Worm (Caenorhabditis elegans): ENCODE measurements around the gene kcc-2.

Gene kcc-2

DNA sequence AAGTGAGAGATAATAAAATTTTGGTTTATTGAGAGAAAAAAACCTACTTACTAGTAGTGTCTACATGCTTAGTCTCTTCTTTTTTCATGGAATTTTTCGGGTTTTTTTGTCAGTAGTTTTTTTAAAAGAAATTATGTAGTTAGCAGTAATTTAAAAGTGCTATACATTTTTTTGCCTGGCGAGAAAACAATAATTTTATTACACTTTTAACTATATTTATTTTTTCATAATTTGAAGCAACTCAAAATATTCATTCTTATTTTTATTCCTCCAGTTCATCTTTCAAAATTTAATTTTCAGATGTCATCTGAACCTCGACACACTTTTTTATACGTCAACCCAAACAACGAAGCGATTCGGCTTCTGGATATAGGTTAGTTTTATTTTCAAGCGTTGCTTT lies at the start of gene kcc-2:
Gene kcc-2 (plus strand): TSS at position 301 of the 400 bp plus-strand sequence.
- TF ChIP-seq sem-4 (tag; optimal IDR thresholded peaks at IDR 0.05) (no peak), ztf-1 (GFP tag; conservative IDR thresholded peaks at IDR 0.05) (no peak)

DNA sequence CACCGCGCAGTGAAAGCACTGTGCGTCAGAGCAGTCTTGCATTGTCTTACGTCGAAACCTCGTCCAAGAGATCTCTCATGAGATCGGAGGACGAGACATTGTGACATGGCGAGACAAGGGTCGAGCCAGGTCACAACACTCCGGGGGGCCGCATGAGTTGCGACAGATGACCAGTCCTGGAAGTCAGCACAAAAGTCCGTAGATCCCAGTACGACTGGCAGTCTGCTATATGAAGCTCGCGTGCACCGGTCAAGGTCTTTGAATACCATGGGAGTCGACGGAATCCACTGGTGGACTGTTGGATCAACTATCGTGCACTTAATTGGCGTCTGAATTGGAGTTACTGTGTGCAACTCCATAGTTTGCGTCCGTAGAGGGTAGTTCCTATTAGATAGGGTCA lies 35.1 kb upstream of the kcc-2 start:
- no peak for TF ChIP-seq lin-13 (GFP tag; optimal IDR thresholded peaks at IDR 0.05)
- no peak for TF ChIP-seq lin-39 (tag; optimal IDR thresholded peaks at IDR 0.05)
- TF ChIP-seq ztf-11 (tag; optimal IDR thresholded peaks at IDR 0.05), result no peak
- no peak for TF ChIP-seq nhr-129 (tag; optimal IDR thresholded peaks at IDR 0.05)
- no peak for TF ChIP-seq elt-3 (tag; optimal IDR thresholded peaks at IDR 0.05)
- TF ChIP-seq sma-9 (GFP tag; optimal IDR thresholded peaks at IDR 0.05), result no peak
- no peak for TF ChIP-seq sma-9 (tag; optimal IDR thresholded peaks at IDR 0.05)
- no peak for TF ChIP-seq peb-1 (tag; optimal IDR thresholded peaks at IDR 0.05)
- no peak for TF ChIP-seq unc-62 (GFP tag; optimal IDR thresholded peaks at IDR 0.05)
- TF ChIP-seq alr-1 (tag; optimal IDR thresholded peaks at IDR 0.05), result no peak
- no peak for TF ChIP-seq sma-3 (GFP tag; optimal IDR thresholded peaks at IDR 0.05)
- no peak for TF ChIP-seq fos-1 (tag; optimal IDR thresholded peaks at IDR 0.05)
- TF ChIP-seq nhr-23 (tag; optimal IDR thresholded peaks at IDR 0.05), result no peak
- TF ChIP-seq nhr-10 (tag; optimal IDR thresholded peaks at IDR 0.05), result no peak
- no peak for TF ChIP-seq lsy-2 (tag; optimal IDR thresholded peaks at IDR 0.05)
- TF ChIP-seq gmeb-1 (tag; optimal IDR thresholded peaks at IDR 0.05), result no peak
- no peak for TF ChIP-seq ztf-1 (GFP tag; conservative IDR thresholded peaks at IDR 0.05)
- TF ChIP-seq nhr-77 (tag; optimal IDR thresholded peaks at IDR 0.05), result no peak
- TF ChIP-seq skn-1 (tag; optimal IDR thresholded peaks at IDR 0.05), result no peak
- TF ChIP-seq snpc-4 (tag; optimal IDR thresholded peaks at IDR 0.05), result no peak
- no peak for TF ChIP-seq mab-5 (tag; optimal IDR thresholded peaks at IDR 0.05)

DNA sequence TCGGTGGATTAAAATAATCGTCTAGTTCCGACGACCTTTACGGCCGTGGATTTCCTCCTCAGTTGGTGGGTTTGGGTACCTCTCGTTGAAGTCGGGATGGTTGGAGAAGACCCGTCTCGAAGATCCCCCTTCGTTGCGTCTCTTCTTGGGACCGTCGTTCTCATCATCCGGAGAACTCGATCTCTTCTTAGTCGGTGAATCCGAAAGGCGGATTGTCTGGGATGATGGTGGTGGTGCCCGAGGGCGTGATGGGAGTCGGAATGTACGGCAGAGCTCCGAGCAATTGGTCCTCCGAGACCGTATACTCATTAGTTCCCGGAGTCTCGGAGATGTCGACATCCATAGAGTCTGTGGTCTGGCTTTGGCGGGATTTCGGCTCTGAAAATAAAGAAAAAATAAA lies 30.5 kb upstream of the kcc-2 start:
- no peak for TF ChIP-seq lin-13 (GFP tag; optimal IDR thresholded peaks at IDR 0.05)

DNA sequence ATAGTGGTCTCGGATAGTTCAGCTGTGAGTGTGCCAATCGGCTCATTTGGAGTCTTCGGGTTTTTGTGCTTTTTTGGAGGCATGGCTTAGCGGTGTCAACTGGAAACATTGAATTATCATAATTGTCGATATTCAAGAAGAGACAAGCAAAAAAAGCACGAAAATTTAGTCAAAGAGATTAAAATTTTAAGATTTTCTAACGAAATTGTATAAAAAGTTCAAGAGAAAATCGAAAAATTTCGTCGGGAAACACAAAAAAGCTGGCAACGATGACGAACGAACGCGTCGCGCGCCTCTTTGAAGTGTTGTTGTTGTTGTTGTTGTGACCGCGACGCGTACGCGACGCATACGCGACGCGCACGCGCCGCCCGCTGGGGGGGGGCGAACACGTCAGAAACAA lies 29.2 kb upstream of the kcc-2 start, which contains the start of gene C46G7.5:
Gene C46G7.5 (minus strand): TSS at position 101 of the 400 bp plus-strand sequence.
- TF ChIP-seq Y55F3AM.14 (GFP tag; optimal IDR thresholded peaks at IDR 0.05), result no peak
- TF ChIP-seq aly-2 (tag; optimal IDR thresholded peaks at IDR 0.05), result no peak
- TF ChIP-seq skn-1 (tag; optimal IDR thresholded peaks at IDR 0.05), result no peak

DNA sequence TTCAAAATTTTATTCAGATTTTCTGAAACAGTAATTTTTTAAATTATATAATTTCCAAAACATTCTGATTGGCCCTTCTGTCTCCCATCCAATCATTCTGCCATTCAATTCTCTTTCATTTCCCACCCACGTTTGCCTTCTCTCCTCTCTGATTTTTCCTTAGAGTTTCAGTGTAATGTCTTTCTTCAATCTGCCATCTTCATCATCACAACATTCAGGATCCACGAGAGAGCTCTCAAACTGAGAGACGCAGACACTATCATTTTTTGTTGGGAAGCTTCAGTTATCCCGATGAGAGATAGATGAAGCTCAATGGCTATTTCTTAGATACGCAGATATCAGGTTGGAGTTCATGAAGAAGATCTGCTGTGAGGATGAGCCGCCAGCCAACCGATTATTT lies 26.9 kb upstream of the kcc-2 start:
- TF ChIP-seq C34F6.9 (tag; optimal IDR thresholded peaks at IDR 0.05) (peak; percentile 8), nhr-129 (tag; optimal IDR thresholded peaks at IDR 0.05) (no peak), F13H6.1 (tag; optimal IDR thresholded peaks at IDR 0.05) (peak; percentile 64), aly-2 (tag; optimal IDR thresholded peaks at IDR 0.05) (no peak), elt-3 (tag; optimal IDR thresholded peaks at IDR 0.05) (no peak), nhr-23 (tag; optimal IDR thresholded peaks at IDR 0.05) (no peak), Y55F3AM.14 (GFP tag; optimal IDR thresholded peaks at IDR 0.05) (no peak), peb-1 (tag; optimal IDR thresholded peaks at IDR 0.05) (no peak), sma-9 (GFP tag; optimal IDR thresholded peaks at IDR 0.05) (peak; percentile 32), sma-9 (tag; optimal IDR thresholded peaks at IDR 0.05) (no peak), unc-62 (GFP tag; optimal IDR thresholded peaks at IDR 0.05) (no peak)

DNA sequence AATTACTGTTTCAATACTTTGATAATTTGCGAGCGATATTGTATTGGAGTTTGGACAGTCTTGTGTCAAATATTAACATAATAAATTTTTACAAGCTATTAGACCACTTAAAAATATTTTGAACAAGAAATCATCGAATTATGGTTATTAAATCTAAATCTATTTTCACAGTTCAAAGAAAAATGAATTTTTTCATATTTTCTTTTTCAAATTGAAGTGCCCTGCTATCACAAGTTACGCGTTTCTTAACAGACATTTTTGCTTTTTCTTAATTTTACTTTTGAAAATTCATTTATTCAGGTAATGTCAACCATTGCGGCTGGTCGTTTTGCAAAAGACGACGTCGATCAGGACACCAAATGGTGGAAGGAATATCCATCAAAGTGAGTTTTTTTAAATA lies 25.9 kb upstream of the kcc-2 start, which contains the start of gene C46G7.2:
Gene C46G7.2 (plus strand): TSS at position 301 of the 400 bp plus-strand sequence.
- TF ChIP-seq sma-3 (GFP tag; optimal IDR thresholded peaks at IDR 0.05) (no peak), F13H6.1 (tag; optimal IDR thresholded peaks at IDR 0.05) (no peak), nhr-12 (tag; optimal IDR thresholded peaks at IDR 0.05) (no peak), mdl-1 (tag; optimal IDR thresholded peaks at IDR 0.05) (no peak), sem-4 (tag; optimal IDR thresholded peaks at IDR 0.05) (no peak), alr-1 (tag; optimal IDR thresholded peaks at IDR 0.05) (no peak)

DNA sequence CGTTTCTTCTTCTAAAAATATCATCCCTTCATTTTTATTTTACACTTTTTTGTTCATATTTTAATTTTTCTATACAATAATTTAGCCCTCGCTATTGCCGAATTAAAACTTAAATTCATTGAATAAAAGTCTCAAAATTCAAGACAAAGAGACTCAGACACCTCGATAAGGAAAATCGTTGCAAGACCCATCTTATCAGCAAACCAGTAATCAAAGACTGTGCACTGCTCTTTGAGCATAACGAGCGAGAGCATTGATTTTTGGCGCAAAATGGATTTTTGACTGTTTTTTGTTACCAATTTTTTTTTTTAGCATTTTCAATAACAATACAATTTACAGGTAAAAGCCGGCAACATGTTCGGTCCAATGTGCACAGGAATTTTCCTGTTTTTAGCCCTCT lies 23.1 kb upstream of the kcc-2 start, which contains the start of gene C46G7.1:
Gene C46G7.1 (plus strand): TSS at position 340 of the 400 bp plus-strand sequence.
- TF ChIP-seq crh-2 (tag; optimal IDR thresholded peaks at IDR 0.05) (peak; percentile 53), ceh-82 (tag; optimal IDR thresholded peaks at IDR 0.05) (no peak), fos-1 (tag; optimal IDR thresholded peaks at IDR 0.05) (peak; percentile 49), blmp-1 (tag; optimal IDR thresholded peaks at IDR 0.05; ENCODE audit: insufficient read depth) (no peak), aly-2 (tag; optimal IDR thresholded peaks at IDR 0.05) (no peak), elt-1 (tag; optimal IDR thresholded peaks at IDR 0.05) (no peak), unc-62 (GFP tag; optimal IDR thresholded peaks at IDR 0.05) (no peak), F13H6.1 (tag; optimal IDR thresholded peaks at IDR 0.05) (no peak)

Data from whole organism, L2 larva.